Fruit fly (Drosophila melanogaster) whole organism, embryonic: Measurements from ENCODE around the gene ago.

ENCODE experiments used
- B-H2 ChIP-seq: fragments of 200-800 bp; sonication (Bioruptor generic); optimal IDR thresholded peaks from 2 replicates; lab custom pipeline; 2018; ENCODE audit warnings: missing biosample characterization, mild to moderate bottlenecking, missing genetic modification characterization
- CG10431 ChIP-seq: fragments of 200-800 bp; sonication (Bioruptor generic); optimal IDR thresholded peaks from 3 replicates; lab custom pipeline; 2018; ENCODE audit warnings: missing biosample characterization, mild to moderate bottlenecking, missing genetic modification characterization
- CG10543 ChIP-seq: fragments of 200-800 bp; sonication (Bioruptor generic); optimal IDR thresholded peaks from 3 replicates; lab custom pipeline; 2017; ENCODE audit warnings: missing biosample characterization, mild to moderate bottlenecking, missing genetic modification characterization, moderate library complexity
- CG13775 ChIP-seq: fragments of 200-800 bp; sonication (Bioruptor generic); optimal IDR thresholded peaks from 3 replicates; lab custom pipeline; 2017; ENCODE audit warnings: missing biosample characterization, mild to moderate bottlenecking, missing genetic modification characterization
- CG14441 ChIP-seq: fragments of 200-800 bp; sonication (Bioruptor generic); IDR thresholded peaks from 2 replicates; pipeline ENCODE4 v1.3.6; 2022; ENCODE audit warnings: missing biosample characterization, missing genetic modification characterization
- CG15601 ChIP-seq: fragments of 200-800 bp; sonication (Bioruptor generic); optimal IDR thresholded peaks from 3 replicates; lab custom pipeline; 2019; ENCODE audit warnings: missing biosample characterization, mild to moderate bottlenecking, missing genetic modification characterization, moderate library complexity
- CG1603 ChIP-seq: fragments of 200-800 bp; sonication (Bioruptor generic); optimal IDR thresholded peaks from 2 replicates; lab custom pipeline; 2019; ENCODE audit warnings: missing biosample characterization, mild to moderate bottlenecking, missing genetic modification characterization, moderate library complexity
- CG18262 ChIP-seq: fragments of 200-800 bp; optimal IDR thresholded peaks from 3 replicates; lab custom pipeline; 2019; ENCODE audit warnings: missing biosample characterization, mild to moderate bottlenecking, missing genetic modification characterization, moderate library complexity
- CG18619 ChIP-seq: fragments of 200-800 bp; sonication (Bioruptor generic); optimal IDR thresholded peaks from 3 replicates; lab custom pipeline; 2017; ENCODE audit warnings: missing biosample characterization, mild to moderate bottlenecking, missing genetic modification characterization
- CG30403 ChIP-seq: fragments of 200-800 bp; sonication (Bioruptor generic); optimal IDR thresholded peaks from 3 replicates; lab custom pipeline; 2016; ENCODE audit warnings: missing biosample characterization, missing genetic modification characterization
- CG31441 ChIP-seq: fragments of 200-800 bp; sonication (Bioruptor generic); IDR thresholded peaks from 2 replicates; pipeline ENCODE4 v1.3.6; 2022; ENCODE audit warnings: missing biosample characterization, missing genetic modification characterization
- CG3281 ChIP-seq: fragments of 200-800 bp; sonication (Bioruptor generic); optimal IDR thresholded peaks from 3 replicates; lab custom pipeline; 2017; ENCODE audit warnings: missing biosample characterization, mild to moderate bottlenecking, missing genetic modification characterization
- CG6791 ChIP-seq: fragments of 200-800 bp; sonication (Bioruptor generic); IDR thresholded peaks from 3 replicates; pipeline ENCODE4 v1.3.6; 2022; ENCODE audit warnings: missing biosample characterization, missing genetic modification characterization; ENCODE audit not compliant: partially characterized antibody
- CG8089 ChIP-seq: fragments of 200-800 bp; sonication (Bioruptor generic); optimal IDR thresholded peaks from 3 replicates; lab custom pipeline; 2016; ENCODE audit warnings: missing biosample characterization, missing genetic modification characterization
- CG9215 ChIP-seq: fragments of 200-800 bp; sonication (Bioruptor generic); IDR thresholded peaks from 2 replicates; pipeline ENCODE4 v1.3.6; 2022; ENCODE audit warnings: missing biosample characterization, missing genetic modification characterization
- CG9797 ChIP-seq: fragments of 200-800 bp; sonication (Bioruptor generic); optimal IDR thresholded peaks from 3 replicates; lab custom pipeline; 2018; ENCODE audit warnings: missing biosample characterization, mild to moderate bottlenecking, missing genetic modification characterization
- CG9932 ChIP-seq: fragments of 200-800 bp; sonication (Bioruptor generic); IDR thresholded peaks from 2 replicates; pipeline ENCODE4 v1.3.6; 2022; ENCODE audit warnings: missing biosample characterization, missing genetic modification characterization
- Chrac-16 ChIP-seq: fragments of 200-800 bp; sonication (Bioruptor generic); optimal IDR thresholded peaks from 3 replicates; lab custom pipeline; 2016; ENCODE audit warnings: missing biosample characterization, missing genetic modification characterization
- D19A ChIP-seq: fragments of 200-800 bp; optimal IDR thresholded peaks from 3 replicates; lab custom pipeline; 2019; ENCODE audit warnings: missing biosample characterization, mild to moderate bottlenecking, missing genetic modification characterization, moderate library complexity
- Dip2 ChIP-seq: fragments of 200-800 bp; sonication (Bioruptor generic); IDR thresholded peaks from 2 replicates; pipeline ENCODE4 v1.3.6; 2022; ENCODE audit warnings: missing biosample characterization, missing genetic modification characterization
- Doc3 ChIP-seq: fragments of 200-800 bp; sonication (Bioruptor generic); IDR thresholded peaks from 3 replicates; pipeline ENCODE4 v1.3.6; 2022; ENCODE audit warnings: missing biosample characterization, missing genetic modification characterization; ENCODE audit not compliant: partially characterized antibody
- E2f1 ChIP-seq: fragments of 200-800 bp; sonication (Bioruptor generic); IDR thresholded peaks from 2 replicates; pipeline ENCODE4 v1.3.6; 2022; ENCODE audit warnings: missing biosample characterization, missing genetic modification characterization
- Fer3 ChIP-seq: fragments of 200-800 bp; sonication (Bioruptor generic); optimal IDR thresholded peaks from 2 replicates; lab custom pipeline; 2018; ENCODE audit warnings: missing biosample characterization, mild to moderate bottlenecking, missing genetic modification characterization, moderate library complexity
- Gug ChIP-seq: fragments of 200-800 bp; sonication (Bioruptor generic); IDR thresholded peaks from 4 replicates; pipeline ENCODE4 v1.3.6; 2022; ENCODE audit warnings: missing biosample characterization, missing genetic modification characterization
- HHEX ChIP-seq: fragments of 200-800 bp; sonication (Bioruptor generic); optimal IDR thresholded peaks from 3 replicates; lab custom pipeline; 2017; ENCODE audit warnings: missing biosample characterization, mild to moderate bottlenecking, missing genetic modification characterization, missing genetic modification reagents
- Hmx ChIP-seq: fragments of 200-800 bp; sonication (Bioruptor generic); optimal IDR thresholded peaks from 2 replicates; lab custom pipeline; 2016; ENCODE audit warnings: missing biosample characterization, missing genetic modification characterization
- Med ChIP-seq: fragments of 200-800 bp; sonication (Bioruptor generic); peaks from one replicate; lab custom pipeline; 2016; ENCODE audit warnings: missing biosample characterization, missing genetic modification characterization, mild to moderate bottlenecking, inconsistent platforms, moderate library complexity
- Oaz ChIP-seq: fragments of 200-800 bp; sonication (Bioruptor generic); IDR thresholded peaks from 2 replicates; pipeline ENCODE4 v1.3.6; 2022; ENCODE audit warnings: missing biosample characterization, missing genetic modification characterization
- Oli ChIP-seq: fragments of 200-800 bp; sonication (Bioruptor generic); optimal IDR thresholded peaks from 2 replicates; lab custom pipeline; 2018; ENCODE audit warnings: missing biosample characterization, mild to moderate bottlenecking, missing genetic modification characterization, moderate library complexity
- PHDP ChIP-seq: fragments of 200-800 bp; sonication (Bioruptor generic); optimal IDR thresholded peaks from 3 replicates; lab custom pipeline; 2018; ENCODE audit warnings: missing biosample characterization, mild to moderate bottlenecking, missing genetic modification characterization, moderate library complexity
- Usf ChIP-seq: fragments of 200-800 bp; sonication (Bioruptor generic); optimal IDR thresholded peaks from 2 replicates; lab custom pipeline; 2017; ENCODE audit warnings: missing genotype, missing biosample characterization, missing genetic modification characterization
- ac ChIP-seq: fragments of 200-800 bp; sonication (Bioruptor generic); optimal IDR thresholded peaks from 3 replicates; lab custom pipeline; 2017; ENCODE audit warnings: missing biosample characterization, mild to moderate bottlenecking, missing genetic modification characterization
- bcd ChIP-seq: fragments of 200-800 bp; sonication (Bioruptor generic); optimal IDR thresholded peaks from 2 replicates; lab custom pipeline; 2017; ENCODE audit warnings: missing biosample characterization, mild to moderate bottlenecking, missing genetic modification characterization
- caup ChIP-seq: fragments of 200-800 bp; sonication (Bioruptor generic); optimal IDR thresholded peaks from 3 replicates; lab custom pipeline; 2017; ENCODE audit warnings: missing biosample characterization, mild to moderate bottlenecking, missing genetic modification characterization, moderate library complexity; ENCODE audit not compliant: severe bottlenecking
- dmrt11E ChIP-seq: fragments of 200-800 bp; sonication (Bioruptor generic); optimal IDR thresholded peaks from 3 replicates; lab custom pipeline; 2018; ENCODE audit warnings: missing biosample characterization, mild to moderate bottlenecking, missing genetic modification characterization, moderate library complexity
- dpn ChIP-seq, 2 experiments: fragments of 200-800 bp; sonication (Bioruptor generic); optimal IDR thresholded peaks; 3 replicates each; lab custom pipeline; 2016; ENCODE audit warnings: missing biosample characterization in 2 of 2, missing genetic modification characterization in 2 of 2
- ewg ChIP-seq: fragments of 200-800 bp; sonication (Bioruptor generic); optimal IDR thresholded peaks from 3 replicates; lab custom pipeline; 2017; ENCODE audit warnings: mild to moderate bottlenecking, missing biosample characterization, missing genetic modification reagents, missing genetic modification characterization
- fu2 ChIP-seq: fragments of 200-800 bp; sonication (Bioruptor generic); optimal IDR thresholded peaks from 2 replicates; lab custom pipeline; 2016; ENCODE audit warnings: missing biosample characterization, missing genetic modification characterization
- gce ChIP-seq: fragments of 200-800 bp; sonication (Bioruptor generic); IDR thresholded peaks from 3 replicates; pipeline ENCODE4 v1.3.6; 2022; ENCODE audit warnings: missing biosample characterization, missing genetic modification characterization
- ind ChIP-seq: fragments of 200-800 bp; sonication (Bioruptor generic); optimal IDR thresholded peaks from 3 replicates; lab custom pipeline; 2016; ENCODE audit warnings: missing biosample characterization, missing genetic modification characterization
- lola ChIP-seq, 3 experiments: fragments of >200 bp in 2 of 3; fragments of 200-800 bp in 1 of 3; sonication (Bioruptor generic) in 1 of 3; optimal IDR thresholded peaks; 2 replicates each; lab custom pipeline; 2017 to 2019; ENCODE audit warnings: missing biosample characterization in 3 of 3, missing genetic modification characterization in 3 of 3, mild to moderate bottlenecking in 1 of 3, moderate library complexity in 1 of 3
- mirr ChIP-seq: fragments of 200-800 bp; sonication (Bioruptor generic); optimal IDR thresholded peaks from 3 replicates; lab custom pipeline; 2018; ENCODE audit warnings: missing biosample characterization, mild to moderate bottlenecking, missing genetic modification characterization
- pan ChIP-seq, 4 experiments: fragments of >200 bp in 3 of 4; fragments of 200-800 bp in 1 of 4; sonication (Bioruptor generic) in 1 of 4; optimal IDR thresholded peaks in 3 of 4; IDR thresholded peaks in 1 of 4; 2 replicates each; pipeline versions ENCODE4 v1.3.6 to Lab custom; 2017 to 2022; ENCODE audit warnings: missing biosample characterization in 2 of 4, missing genetic modification characterization in 2 of 4, mixed read lengths in 1 of 4
- sens-2 ChIP-seq: fragments of 200-800 bp; sonication (Bioruptor generic); IDR thresholded peaks from 2 replicates; pipeline ENCODE4 v1.3.6; 2022; ENCODE audit warnings: missing biosample characterization, missing genetic modification characterization
- shn ChIP-seq: fragments of 200-800 bp; sonication (Bioruptor generic); optimal IDR thresholded peaks from 3 replicates; lab custom pipeline; 2016; ENCODE audit warnings: missing biosample characterization, missing genetic modification characterization
- tin ChIP-seq: fragments of 200-800 bp; sonication (Bioruptor generic); optimal IDR thresholded peaks from 3 replicates; lab custom pipeline; 2016; ENCODE audit warnings: missing biosample characterization, missing genetic modification characterization
- tio ChIP-seq: fragments of 200-800 bp; sonication (Bioruptor generic); optimal IDR thresholded peaks from 2 replicates; lab custom pipeline; 2017; ENCODE audit warnings: missing biosample characterization, missing genetic modification characterization, inconsistent platforms
- ttk ChIP-seq: fragments of 200-800 bp; sonication (Bioruptor generic); IDR thresholded peaks from 2 replicates; pipeline ENCODE4 v2.1.2; 2022; ENCODE audit warnings: missing biosample characterization, missing genetic modification characterization
- vvl ChIP-seq: fragments of 200-800 bp; sonication (Bioruptor generic); IDR thresholded peaks from 2 replicates; pipeline ENCODE4 v1.3.6; 2022; ENCODE audit warnings: missing biosample characterization, missing genetic modification characterization

Gene ago

DNA sequence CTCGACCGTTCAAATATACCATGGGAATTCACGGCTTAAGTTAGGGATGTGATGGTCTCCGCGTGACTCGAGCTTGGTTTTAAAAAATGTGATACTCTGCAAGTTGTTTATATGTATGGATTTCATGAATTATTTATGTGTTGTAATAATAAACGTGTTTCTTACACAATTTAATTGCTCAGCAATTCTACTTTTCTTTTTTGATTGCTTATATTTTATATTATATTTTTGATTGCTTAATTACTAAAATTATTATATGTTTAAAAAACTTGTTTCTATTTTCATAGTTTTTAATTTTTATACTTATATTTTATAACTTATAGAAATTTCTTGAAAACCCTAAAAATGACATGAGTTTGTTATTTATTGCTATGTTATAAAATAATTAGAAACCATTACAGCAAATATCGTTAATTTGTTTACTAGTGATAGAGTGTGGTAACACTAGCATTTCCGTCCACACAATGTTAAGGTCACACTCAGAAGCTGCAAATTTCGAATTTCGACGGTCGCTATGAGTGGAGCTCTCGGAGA lies at the start of gene ago, which contains the start of gene CG1265 (continued):
- peak; percentile 62 for TF ChIP-seq D19A
- TF ChIP-seq PHDP (tag; lab: Kevin White, UChicago) = no peak
- peak; percentile 60 for TF ChIP-seq CG13775 (GFP tag; lab: Kevin White, UChicago)
- TF ChIP-seq gce (GFP tag; lab: Robert Waterston, UW) = no peak
- TF ChIP-seq Fer3 (tag; lab: Kevin White, UChicago) = no peak
- TF ChIP-seq Oli (tag; lab: Kevin White, UChicago) = peak; percentile 31
- TF ChIP-seq lola (GFP tag; optimal IDR thresholded peaks at IDR 0.05; lab: Kevin White, UChicago) = peak in 1 of 3 experiments; percentile 52
- no peak for TF ChIP-seq tio
- TF ChIP-seq CG14441 (GFP tag; lab: Robert Waterston, UW) = peak; percentile 39; the same call in 1 of the 2 replicates
- TF ChIP-seq ewg (GFP tag; lab: Kevin White, UChicago) = peak; percentile 2
- TF ChIP-seq CG9215 (GFP tag; lab: Robert Waterston, UW) = peak; percentile 46
- TF ChIP-seq Oaz (GFP tag; lab: Robert Waterston, UW) = 0 out of 2 replicates have a peak, but pooled peaks have one; percentile 11
- TF ChIP-seq CG18262 (tag; lab: Kevin White, UChicago) = peak; percentile 65
- peak; percentile 33 for TF ChIP-seq mirr (GFP tag; lab: Kevin White, UChicago)
- peak; percentile 40 for TF ChIP-seq CG3281 (GFP tag; lab: Kevin White, UChicago)
- no peak for TF ChIP-seq ttk (GFP tag; lab: Robert Waterston, UW)
- peak; percentile 33 for TF ChIP-seq CG10431 (GFP tag; lab: Kevin White, UChicago)
- TF ChIP-seq ac (GFP tag; lab: Kevin White, UChicago) = no peak
- TF ChIP-seq CG1603 (tag; lab: Kevin White, UChicago) = peak; percentile 45
- TF ChIP-seq Hmx = no peak
- peak; percentile 74 for TF ChIP-seq Med (GFP tag; lab: Kevin White, UChicago)
- TF ChIP-seq CG9797 = peak; percentile 46
- TF ChIP-seq tin (GFP tag; lab: Kevin White, UChicago) = peak; percentile 37
- peak; percentile 46 for TF ChIP-seq CG15601 (tag; lab: Kevin White, UChicago)
- TF ChIP-seq CG6791 (GFP tag; lab: Robert Waterston, UW) = peak; percentile 60
- no peak for TF ChIP-seq HHEX (GFP tag; lab: Kevin White, UChicago)
- peak; percentile 64 for TF ChIP-seq CG30403 (GFP tag; lab: Kevin White, UChicago)
- peak; percentile 23 for TF ChIP-seq dmrt11E (tag; lab: Kevin White, UChicago)
- peak; percentile 31; the same call in 1 of the 2 replicates for TF ChIP-seq sens-2 (GFP tag; lab: Robert Waterston, UW)
- peak in 1 of 2 experiments; percentile 23 for TF ChIP-seq dpn (GFP tag; optimal IDR thresholded peaks at IDR 0.05; lab: Kevin White, UChicago)
- peak; percentile 10 for TF ChIP-seq caup
- TF ChIP-seq CG9932 (GFP tag; lab: Robert Waterston, UW) = peak; percentile 72
- TF ChIP-seq Gug (GFP tag; lab: Robert Waterston, UW) = peak; percentile 55; the same call in 2 of the 4 replicates
- TF ChIP-seq E2f1 = peak; percentile 31; the same call in 1 of the 2 replicates
- peak; percentile 34 for TF ChIP-seq bcd
- no peak for TF ChIP-seq Dip2 (GFP tag; lab: Robert Waterston, UW)
- peak; percentile 32 for TF ChIP-seq Chrac-16 (GFP tag; lab: Kevin White, UChicago)
- TF ChIP-seq Usf = peak; percentile 37
- 0 out of 3 replicates have a peak, but pooled peaks have one; percentile 9 for TF ChIP-seq Doc3 (GFP tag; lab: Robert Waterston, UW)
- no peak for TF ChIP-seq fu2
- TF ChIP-seq B-H2 (GFP tag; lab: Kevin White, UChicago) = peak; percentile 49
- TF ChIP-seq CG31441 = peak; percentile 69
- peak; percentile 15 for TF ChIP-seq CG18619 (GFP tag; lab: Kevin White, UChicago)
- no peak for TF ChIP-seq CG8089 (GFP tag; lab: Kevin White, UChicago)
- peak; percentile 80 for TF ChIP-seq CG10543 (GFP tag; lab: Kevin White, UChicago)
- peak; percentile 28 for TF ChIP-seq ind (GFP tag; lab: Kevin White, UChicago)
- TF ChIP-seq shn (GFP tag; lab: Kevin White, UChicago) = no peak
- peak; percentile 34; the same call in 1 of the 2 replicates for TF ChIP-seq vvl (GFP tag; lab: Robert Waterston, UW)
- no peak for TF ChIP-seq pan (optimal IDR thresholded peaks at IDR 0.05; lab: Kevin White, UChicago)
- peak in 1 of 2 experiments; percentile 39 for TF ChIP-seq pan (GFP tag; optimal IDR thresholded peaks at IDR 0.05 in 1 of 2, IDR thresholded peaks at IDR 0.05 in 1 of 2)
